Worm (Caenorhabditis elegans) whole organism, early embryonic: ENCODE data around the gene R02F2.7.

ENCODE experiments used
- B0310.2 ChIP-seq: sonication (generic microtip); optimal IDR thresholded peaks from 2 replicates; lab custom pipeline; 2016; ENCODE audit warnings: mild to moderate bottlenecking, missing genetic modification characterization, missing compliant biosample characterization
- ama-1 ChIP-seq: fragments of 150-350 bp; optimal IDR thresholded peaks from 2 replicates; lab custom pipeline; 2014
- ceh-36 ChIP-seq: sonication (generic microtip); optimal IDR thresholded peaks from 2 replicates; lab custom pipeline; 2016; ENCODE audit warnings: missing genetic modification characterization, inconsistent platforms, missing compliant biosample characterization
- tbx-11 ChIP-seq: fragments of 200-800 bp; sonication (Bioruptor generic); IDR thresholded peaks from 2 replicates; pipeline ENCODE4 v1.3.6; 2022; ENCODE audit warnings: missing genetic modification characterization, missing compliant biosample characterization

The R02F2.7 gene

DNA sequence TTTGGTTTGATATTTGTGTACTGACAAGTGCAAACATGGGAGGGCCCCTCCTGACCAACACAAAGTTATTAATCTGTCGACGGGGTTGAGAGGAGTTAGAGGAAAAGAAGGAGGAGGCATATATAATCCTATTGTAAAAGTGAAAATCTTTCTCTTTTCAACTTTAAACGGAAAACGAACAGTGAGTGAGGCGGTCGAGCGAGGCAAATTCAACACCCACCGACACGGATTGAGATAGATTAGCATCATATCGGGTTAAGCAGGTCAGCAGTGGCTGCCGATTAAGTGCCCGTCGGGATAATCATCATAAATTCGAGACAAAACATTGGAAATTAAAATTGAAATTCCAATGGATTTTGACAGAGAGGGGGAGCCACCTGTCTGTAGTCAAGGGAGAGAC, 47.3 kb downstream of the R02F2.7 start:
- TF ChIP-seq ceh-36 = no peak
- no peak for TF ChIP-seq B0310.2 (tag; lab: Kevin White, UChicago)
- no peak for TF ChIP-seq tbx-11 (GFP tag; lab: Robert Waterston, UW)
- TF ChIP-seq ama-1 (lab: Kevin White, UChicago) = no peak
